Worm (Caenorhabditis elegans) whole organism, late embryonic: ENCODE measurements around the gene ubc-26.

ENCODE experiments used
- C08G9.2 ChIP-seq: sonication (generic microtip); optimal IDR thresholded peaks from 2 replicates; lab custom pipeline; 2016; ENCODE audit warnings: mild to moderate bottlenecking, missing genetic modification characterization, moderate library complexity, missing compliant biosample characterization
- K02D7.2 ChIP-seq: sonication (generic microtip); optimal IDR thresholded peaks from 2 replicates; lab custom pipeline; 2017; ENCODE audit warnings: mild to moderate bottlenecking, missing genetic modification characterization, missing compliant biosample characterization
- K09A11.1 ChIP-seq: sonication (generic microtip); optimal IDR thresholded peaks from 2 replicates; lab custom pipeline; 2017; ENCODE audit warnings: antibody characterized with exemption, mild to moderate bottlenecking, missing genetic modification characterization, missing compliant biosample characterization; ENCODE audit not compliant: insufficient read depth
- Y22D7AL.16 ChIP-seq: sonication (generic microtip); optimal IDR thresholded peaks from 2 replicates; lab custom pipeline; 2016; ENCODE audit warnings: missing genetic modification characterization, missing compliant biosample characterization
- ahr-1 ChIP-seq: sonication (generic microtip); optimal IDR thresholded peaks from 2 replicates; lab custom pipeline; 2016; ENCODE audit warnings: missing genetic modification characterization, missing compliant biosample characterization
- ceh-14 ChIP-seq: sonication (generic microtip); optimal IDR thresholded peaks from 2 replicates; lab custom pipeline; 2016; ENCODE audit warnings: missing genotype, missing genetic modification characterization, missing compliant biosample characterization
- ceh-19 ChIP-seq: fragments of 200-800 bp; sonication (Bioruptor generic); optimal IDR thresholded peaks from 2 replicates; lab custom pipeline; 2018; ENCODE audit warnings: mild to moderate bottlenecking, missing genetic modification characterization, missing compliant biosample characterization
- ceh-2 ChIP-seq: sonication (generic microtip); optimal IDR thresholded peaks from 2 replicates; lab custom pipeline; 2016; ENCODE audit warnings: missing genotype, missing genetic modification characterization, missing compliant biosample characterization
- ceh-31 ChIP-seq: sonication (generic microtip); optimal IDR thresholded peaks from 2 replicates; lab custom pipeline; 2016; ENCODE audit warnings: missing genetic modification characterization, missing compliant biosample characterization
- ceh-34 ChIP-seq: sonication (generic microtip); optimal IDR thresholded peaks from 2 replicates; lab custom pipeline; 2016; ENCODE audit warnings: mild to moderate bottlenecking, missing genetic modification characterization, missing compliant biosample characterization
- ceh-48 ChIP-seq: sonication (generic microtip); optimal IDR thresholded peaks from 2 replicates; lab custom pipeline; 2016; ENCODE audit warnings: missing genetic modification characterization, inconsistent platforms, missing compliant biosample characterization
- ceh-6 ChIP-seq: fragments of 200-800 bp; sonication (Bioruptor generic); optimal IDR thresholded peaks from 2 replicates; lab custom pipeline; 2018; ENCODE audit warnings: mild to moderate bottlenecking, missing genetic modification characterization, missing compliant biosample characterization
- che-1 ChIP-seq: sonication (generic microtip); optimal IDR thresholded peaks from 2 replicates; lab custom pipeline; 2016; ENCODE audit warnings: mild to moderate bottlenecking, missing genetic modification characterization, missing compliant biosample characterization
- dmd-4 ChIP-seq: sonication (generic microtip); optimal IDR thresholded peaks from 2 replicates; lab custom pipeline; 2016; ENCODE audit warnings: borderline replicate concordance, missing genetic modification characterization, missing compliant biosample characterization
- elt-2 ChIP-seq: sonication (generic microtip); optimal IDR thresholded peaks from 2 replicates; lab custom pipeline; 2016; ENCODE audit warnings: missing genetic modification reagents, missing genetic modification characterization, missing compliant biosample characterization
- eyg-1 ChIP-seq: sonication (generic microtip); optimal IDR thresholded peaks from 2 replicates; lab custom pipeline; 2016; ENCODE audit warnings: missing genotype, missing genetic modification characterization, missing compliant biosample characterization
- fax-1 ChIP-seq: sonication (generic microtip); optimal IDR thresholded peaks from 2 replicates; lab custom pipeline; 2016; ENCODE audit warnings: missing genotype, missing genetic modification characterization, missing compliant biosample characterization
- fkh-6 ChIP-seq: sonication (generic microtip); optimal IDR thresholded peaks from 2 replicates; lab custom pipeline; 2016; ENCODE audit warnings: missing genetic modification characterization, missing compliant biosample characterization
- hlh-13 ChIP-seq: fragments of 200-800 bp; sonication (Bioruptor generic); optimal IDR thresholded peaks from 2 replicates; lab custom pipeline; 2018; ENCODE audit warnings: mild to moderate bottlenecking, missing genetic modification characterization, missing compliant biosample characterization
- hlh-6 ChIP-seq: sonication (generic microtip); optimal IDR thresholded peaks from 2 replicates; lab custom pipeline; 2016; ENCODE audit warnings: missing genotype, missing genetic modification characterization, missing compliant biosample characterization
- hlh-8 ChIP-seq: sonication (generic microtip); optimal IDR thresholded peaks from 2 replicates; lab custom pipeline; 2016; ENCODE audit warnings: missing genotype, missing genetic modification characterization, missing compliant biosample characterization
- lim-6 ChIP-seq: sonication (generic microtip); optimal IDR thresholded peaks from 2 replicates; lab custom pipeline; 2016; ENCODE audit warnings: missing genetic modification characterization, missing compliant biosample characterization
- lin-11 ChIP-seq: fragments of 200-800 bp; sonication (Bioruptor generic); optimal IDR thresholded peaks from 2 replicates; lab custom pipeline; 2018; ENCODE audit warnings: mild to moderate bottlenecking, missing genetic modification characterization, missing compliant biosample characterization
- madf-2 ChIP-seq: sonication (generic microtip); optimal IDR thresholded peaks from 2 replicates; lab custom pipeline; 2017; ENCODE audit warnings: missing genetic modification characterization, missing compliant biosample characterization
- nfya-1 ChIP-seq: sonication (generic microtip); optimal IDR thresholded peaks from 2 replicates; lab custom pipeline; 2017; ENCODE audit warnings: missing genetic modification characterization, mild to moderate bottlenecking, missing compliant biosample characterization, antibody characterized with exemption, moderate library complexity
- odd-2 ChIP-seq: sonication (generic microtip); optimal IDR thresholded peaks from 2 replicates; lab custom pipeline; 2017; ENCODE audit warnings: antibody characterized with exemption, mild to moderate bottlenecking, missing genetic modification characterization, missing compliant biosample characterization
- pag-3 ChIP-seq: sonication (generic microtip); optimal IDR thresholded peaks from 2 replicates; lab custom pipeline; 2016; ENCODE audit warnings: missing compliant biosample characterization, missing genetic modification characterization, borderline replicate concordance
- pat-9 ChIP-seq: fragments of 200-800 bp; sonication (Bioruptor generic); optimal IDR thresholded peaks from 2 replicates; lab custom pipeline; 2018; ENCODE audit warnings: mild to moderate bottlenecking, missing genetic modification characterization, moderate library complexity, missing compliant biosample characterization
- pros-1 ChIP-seq: fragments of 150-350 bp; optimal IDR thresholded peaks from 2 replicates; lab custom pipeline; 2014; ENCODE audit warnings: missing biosample characterization, missing genetic modification reagents, missing genetic modification characterization
- ref-2 ChIP-seq: sonication (generic microtip); optimal IDR thresholded peaks from 2 replicates; lab custom pipeline; 2016; ENCODE audit warnings: missing genetic modification characterization, missing compliant biosample characterization
- rnt-1 ChIP-seq: sonication (generic microtip); optimal IDR thresholded peaks from 2 replicates; lab custom pipeline; 2016; ENCODE audit warnings: missing genetic modification characterization, missing compliant biosample characterization
- sdc-2 ChIP-seq: sonication (generic microtip); optimal IDR thresholded peaks from 2 replicates; lab custom pipeline; 2016; ENCODE audit warnings: missing genotype, missing genetic modification characterization, missing compliant biosample characterization
- sox-2 ChIP-seq: fragments of 200-800 bp; sonication (Bioruptor generic); IDR thresholded peaks from 2 replicates; pipeline ENCODE4 v1.3.6; 2022; ENCODE audit warnings: missing genetic modification reagents, missing genetic modification characterization, missing compliant biosample characterization
- tbx-2 ChIP-seq: sonication (generic microtip); optimal IDR thresholded peaks from 2 replicates; lab custom pipeline; 2016; ENCODE audit warnings: missing genetic modification characterization, missing compliant biosample characterization
- tbx-7 ChIP-seq: sonication (generic microtip); optimal IDR thresholded peaks from 2 replicates; lab custom pipeline; 2016; ENCODE audit warnings: missing genotype, missing genetic modification characterization, missing compliant biosample characterization
- ttx-3 ChIP-seq: sonication (generic microtip); optimal IDR thresholded peaks from 2 replicates; lab custom pipeline; 2016; ENCODE audit warnings: missing genetic modification reagents, missing genetic modification characterization, missing compliant biosample characterization
- unc-3 ChIP-seq, 2 experiments: fragments of 200-800 bp in 1 of 2; sonication (Bioruptor generic) in 1 of 2; sonication (generic microtip) in 1 of 2; conservative IDR thresholded peaks in 1 of 2; optimal IDR thresholded peaks in 1 of 2; 2 replicates each; pipeline versions ENCODE4 v1.3.6 to Lab custom; 2016 to 2022; ENCODE audit warnings: missing compliant biosample characterization in 2 of 2, missing genetic modification characterization in 2 of 2, missing genetic modification reagents in 1 of 2
- unc-42 ChIP-seq: sonication (generic microtip); optimal IDR thresholded peaks from 2 replicates; lab custom pipeline; 2016; ENCODE audit warnings: missing genotype, missing genetic modification characterization, missing compliant biosample characterization
- unc-55 ChIP-seq: sonication (generic microtip); optimal IDR thresholded peaks from 2 replicates; lab custom pipeline; 2017; ENCODE audit warnings: missing biosample characterization, missing genetic modification reagents, missing genetic modification characterization
- unc-86 ChIP-seq: sonication (generic microtip); optimal IDR thresholded peaks from 2 replicates; lab custom pipeline; 2016; ENCODE audit warnings: missing genetic modification characterization, missing compliant biosample characterization
- zip-5 ChIP-seq: sonication (generic microtip); optimal IDR thresholded peaks from 2 replicates; lab custom pipeline; 2016; ENCODE audit warnings: missing genetic modification characterization, missing compliant biosample characterization
- ztf-16 ChIP-seq: sonication (generic microtip); optimal IDR thresholded peaks from 2 replicates; lab custom pipeline; 2017; ENCODE audit warnings: missing genetic modification characterization, missing compliant biosample characterization

ubc-26 gene

DNA sequence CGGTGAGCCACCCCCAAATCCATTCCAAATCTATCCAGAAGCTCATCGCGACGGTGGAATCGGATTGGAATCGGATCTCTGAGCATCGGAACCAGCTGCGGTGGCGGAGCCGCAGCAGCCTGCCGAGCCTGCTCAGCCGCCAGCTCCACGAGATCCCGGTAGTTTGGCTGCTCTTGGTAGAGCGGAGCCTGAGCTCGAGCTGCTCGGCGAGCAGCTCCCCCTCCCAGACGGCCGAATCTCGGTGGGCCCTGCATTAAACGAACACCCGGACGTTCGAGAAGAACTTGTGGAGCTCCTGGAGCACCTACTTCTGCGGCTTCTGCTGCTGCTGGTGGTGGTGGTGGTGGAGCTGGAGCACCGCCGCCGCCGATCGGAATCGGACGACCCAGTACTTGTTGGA lies 3.6 kb upstream of the ubc-26 start:
- TF ChIP-seq rnt-1 (no peak), eyg-1 (tag; lab: Kevin White, UChicago) (no peak), ceh-34 (tag; lab: Kevin White, UChicago) (no peak), sox-2 (GFP tag; lab: Robert Waterston, UW) (no peak), pag-3 (tag; lab: Kevin White, UChicago) (no peak), dmd-4 (tag; lab: Kevin White, UChicago) (no peak)

DNA sequence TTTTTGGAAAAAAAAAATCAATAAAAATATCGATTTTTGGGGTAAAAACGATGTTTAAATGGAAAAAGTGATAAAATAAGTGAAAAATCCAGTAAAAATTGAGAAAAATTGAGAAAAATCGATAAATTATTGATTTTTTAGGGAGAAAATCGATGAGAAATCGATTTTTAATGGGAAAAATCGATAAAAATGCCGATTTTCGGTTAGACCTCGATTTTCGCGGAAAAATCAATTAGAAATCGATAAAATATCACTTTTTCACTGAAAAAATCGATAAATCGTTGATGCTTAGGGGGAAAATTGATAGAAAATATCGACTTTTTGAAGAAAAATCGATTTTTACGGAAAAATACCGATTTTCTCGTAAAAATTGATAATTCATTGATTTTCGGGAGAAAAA lies 1.0 kb upstream of the ubc-26 start:
- no peak for TF ChIP-seq ztf-16
- peak; percentile 59 for TF ChIP-seq ceh-48 (tag; lab: Kevin White, UChicago)
- TF ChIP-seq madf-2 (tag; lab: Kevin White, UChicago) = no peak
- TF ChIP-seq ahr-1 = no peak
- TF ChIP-seq dmd-4 (tag; lab: Kevin White, UChicago) = no peak

DNA sequence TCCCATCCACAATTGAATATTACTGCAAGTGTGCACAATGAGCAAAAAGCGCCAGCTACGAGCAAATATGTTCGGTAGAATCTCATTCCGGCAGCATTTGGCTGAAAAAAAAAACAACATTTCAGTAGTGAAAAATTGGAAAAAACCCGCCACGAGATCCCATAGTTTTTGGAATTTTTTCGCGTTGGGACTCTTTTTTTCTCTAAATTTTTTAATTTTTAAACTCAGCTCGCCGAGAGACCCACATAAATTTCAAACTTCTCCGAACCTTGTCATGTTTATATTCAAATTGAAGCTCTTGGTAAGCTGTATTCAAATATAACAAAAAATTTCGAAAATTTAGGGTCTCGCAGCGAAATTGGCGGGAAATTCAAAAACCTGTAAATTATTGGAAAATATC lies 5.9 kb downstream of the ubc-26 start, which contains the start of gene sqv-2:
sqv-2 (minus strand) TSS at position 101 of the 400 bp plus-strand sequence.
- TF ChIP-seq lin-11 (tag; lab: Kevin White, UChicago) (no peak), sdc-2 (tag; lab: Kevin White, UChicago) (no peak), ttx-3 (tag; lab: Kevin White, UChicago) (no peak), ceh-34 (tag; lab: Kevin White, UChicago) (no peak), unc-3 (GFP tag; conservative IDR thresholded peaks at IDR 0.05; lab: Robert Waterston, UW) (no peak), unc-3 (tag; optimal IDR thresholded peaks at IDR 0.05; lab: Kevin White, UChicago) (no peak), Y22D7AL.16 (no peak), ceh-19 (GFP tag; lab: Kevin White, UChicago) (no peak)

ce11 chrII:2888957-2889630 lies 11.1 kb downstream of the ubc-26 start, which contains the start of gene pinn-1:
TSS of gene pinn-1 (minus strand) at chrII:2889007.
- TF ChIP-seq che-1 (tag; lab: Kevin White, UChicago) (peak; percentile 8), hlh-8 (tag; lab: Kevin White, UChicago) (peak; percentile 79), ttx-3 (tag; lab: Kevin White, UChicago) (no peak), hlh-13 (GFP tag; lab: Kevin White, UChicago) (no peak), K02D7.2 (tag; lab: Kevin White, UChicago) (no peak), madf-2 (tag; lab: Kevin White, UChicago) (peak; percentile 53), C08G9.2 (peak; percentile 99), unc-42 (tag; lab: Kevin White, UChicago) (peak; percentile 70), nfya-1 (tag; lab: Kevin White, UChicago) (peak; percentile 41), odd-2 (tag; lab: Kevin White, UChicago) (no peak), ztf-16 (peak; percentile 53), ceh-2 (tag; lab: Kevin White, UChicago) (peak; percentile 96), dmd-4 (tag; lab: Kevin White, UChicago) (peak; percentile 48), zip-5 (tag; lab: Kevin White, UChicago) (peak; percentile 76), lin-11 (tag; lab: Kevin White, UChicago) (no peak), sdc-2 (tag; lab: Kevin White, UChicago) (no peak), tbx-2 (tag; lab: Kevin White, UChicago) (peak; percentile 86), lim-6 (tag; lab: Kevin White, UChicago) (peak; percentile 92), ceh-48 (tag; lab: Kevin White, UChicago) (peak; percentile 91), Y22D7AL.16 (peak; percentile 24), hlh-6 (tag; lab: Kevin White, UChicago) (peak; percentile 68), elt-2 (tag; lab: Kevin White, UChicago) (peak; percentile 57), fkh-6 (no peak), unc-3 (GFP tag; conservative IDR thresholded peaks at IDR 0.05; lab: Robert Waterston, UW) (peak; percentile 65), unc-3 (tag; optimal IDR thresholded peaks at IDR 0.05; lab: Kevin White, UChicago) (no peak), K09A11.1 (tag; lab: Kevin White, UChicago) (no peak), tbx-7 (tag; lab: Kevin White, UChicago) (peak; percentile 94), eyg-1 (tag; lab: Kevin White, UChicago) (peak; percentile 47), ceh-6 (no peak), fax-1 (peak; percentile 44), ceh-31 (peak; percentile 99), ceh-14 (tag; lab: Kevin White, UChicago) (peak; percentile 84), ahr-1 (peak; percentile 13), ref-2 (peak; percentile 72), rnt-1 (peak; percentile 92), unc-55 (GFP tag; lab: Kevin White, UChicago) (peak; percentile 19), pat-9 (tag; lab: Kevin White, UChicago) (no peak), unc-86 (peak; percentile 13), pros-1 (peak; percentile 45)
